Fruit fly (Drosophila melanogaster) whole organism, embryonic: ENCODE measurements around the gene CG4218.

ENCODE experiments used
- Asciz ChIP-seq: fragments of 200-800 bp; sonication (Bioruptor generic); optimal IDR thresholded peaks from 2 replicates; lab custom pipeline; 2017; ENCODE audit warnings: missing biosample characterization, mild to moderate bottlenecking, missing genetic modification characterization, missing genetic modification reagents
- BtbVII ChIP-seq: fragments of 200-800 bp; sonication (Bioruptor generic); optimal IDR thresholded peaks from 3 replicates; lab custom pipeline; 2017; ENCODE audit warnings: missing biosample characterization, mild to moderate bottlenecking, missing genetic modification characterization
- CG10209 ChIP-seq: fragments of 200-800 bp; sonication (Bioruptor generic); optimal IDR thresholded peaks from 3 replicates; lab custom pipeline; 2017; ENCODE audit warnings: missing biosample characterization, mild to moderate bottlenecking, missing genetic modification characterization, missing genetic modification reagents
- CG10543 ChIP-seq: fragments of 200-800 bp; sonication (Bioruptor generic); optimal IDR thresholded peaks from 3 replicates; lab custom pipeline; 2017; ENCODE audit warnings: missing biosample characterization, mild to moderate bottlenecking, missing genetic modification characterization, moderate library complexity
- CG12155 ChIP-seq: fragments of 200-800 bp; sonication (Bioruptor generic); optimal IDR thresholded peaks from 3 replicates; lab custom pipeline; 2016; ENCODE audit warnings: missing biosample characterization, missing genetic modification characterization
- CG13287 ChIP-seq: fragments of 200-800 bp; sonication (Bioruptor generic); IDR thresholded peaks from 2 replicates; pipeline ENCODE4 v1.3.6; 2022; ENCODE audit warnings: missing biosample characterization, missing genetic modification characterization; ENCODE audit not compliant: partially characterized antibody
- CG14965 ChIP-seq: fragments of 200-800 bp; sonication (Bioruptor generic); optimal IDR thresholded peaks from 2 replicates; lab custom pipeline; 2016; ENCODE audit warnings: missing biosample characterization, missing genetic modification characterization, borderline replicate concordance
- CG17385 ChIP-seq: fragments of 200-800 bp; sonication (Bioruptor generic); optimal IDR thresholded peaks from 3 replicates; lab custom pipeline; 2018; ENCODE audit warnings: missing biosample characterization, mild to moderate bottlenecking, missing genetic modification characterization
- CG17612 ChIP-seq: fragments of 200-800 bp; sonication (Bioruptor generic); IDR thresholded peaks from 2 replicates; pipeline ENCODE4 v1.3.6; 2022; ENCODE audit warnings: missing biosample characterization, missing genetic modification characterization
- CG17802 ChIP-seq: fragments of 200-800 bp; sonication (Bioruptor generic); optimal IDR thresholded peaks from 2 replicates; lab custom pipeline; 2018; ENCODE audit warnings: missing biosample characterization, mild to moderate bottlenecking, missing genetic modification characterization, moderate library complexity
- CG2120 ChIP-seq: fragments of 200-800 bp; sonication (Bioruptor generic); optimal IDR thresholded peaks from 3 replicates; lab custom pipeline; 2016; ENCODE audit warnings: missing biosample characterization, missing genetic modification characterization
- CG2712 ChIP-seq: fragments of 200-800 bp; optimal IDR thresholded peaks from 3 replicates; lab custom pipeline; 2019; ENCODE audit warnings: missing biosample characterization, mild to moderate bottlenecking, missing genetic modification characterization, moderate library complexity
- CG31388 ChIP-seq: fragments of 200-800 bp; sonication (Bioruptor generic); optimal IDR thresholded peaks from 2 replicates; lab custom pipeline; 2016; ENCODE audit warnings: missing biosample characterization, missing genetic modification characterization
- CG7357 ChIP-seq: fragments of 200-800 bp; sonication (Bioruptor generic); IDR thresholded peaks from 3 replicates; pipeline ENCODE4 v1.3.6; 2022; ENCODE audit warnings: missing biosample characterization, missing genetic modification characterization
- CG8281 ChIP-seq: fragments of 200-800 bp; sonication (Bioruptor generic); optimal IDR thresholded peaks from 2 replicates; lab custom pipeline; 2018; ENCODE audit warnings: missing biosample characterization, mild to moderate bottlenecking, missing genetic modification characterization, moderate library complexity
- CG9609 ChIP-seq: fragments of 200-800 bp; sonication (Bioruptor generic); optimal IDR thresholded peaks from 3 replicates; lab custom pipeline; 2016; ENCODE audit warnings: missing biosample characterization, missing genetic modification characterization
- Chrac-16 ChIP-seq: fragments of 200-800 bp; sonication (Bioruptor generic); optimal IDR thresholded peaks from 3 replicates; lab custom pipeline; 2016; ENCODE audit warnings: missing biosample characterization, missing genetic modification characterization
- D19B ChIP-seq: fragments of 200-800 bp; sonication (Bioruptor generic); optimal IDR thresholded peaks from 2 replicates; lab custom pipeline; 2017; ENCODE audit warnings: missing biosample characterization, mild to moderate bottlenecking, missing genetic modification characterization
- Doc2 ChIP-seq: fragments of 200-800 bp; sonication (Bioruptor generic); IDR thresholded peaks from 2 replicates; pipeline ENCODE4 v1.3.6; 2022; ENCODE audit warnings: missing biosample characterization, missing genetic modification characterization
- Hmx ChIP-seq: fragments of 200-800 bp; sonication (Bioruptor generic); optimal IDR thresholded peaks from 2 replicates; lab custom pipeline; 2016; ENCODE audit warnings: missing biosample characterization, missing genetic modification characterization
- Hr51 ChIP-seq, 2 experiments: fragments of 200-800 bp; sonication (Bioruptor generic); optimal IDR thresholded peaks; 2 replicates in 1 of 2; 3 replicates in 1 of 2; lab custom pipeline; 2016 to 2018; ENCODE audit warnings: missing biosample characterization in 2 of 2, missing genetic modification characterization in 2 of 2, mild to moderate bottlenecking in 1 of 2, moderate library complexity in 1 of 2
- Hr78 ChIP-seq, 2 experiments: fragments of 200-800 bp in 1 of 2; fragments of >200 bp in 1 of 2; sonication (Bioruptor generic) in 1 of 2; optimal IDR thresholded peaks; 2 replicates each; lab custom pipeline; 2017 to 2019; ENCODE audit warnings: missing biosample characterization in 2 of 2, missing genetic modification characterization in 2 of 2, mild to moderate bottlenecking in 1 of 2, moderate library complexity in 1 of 2
- MTF-1 ChIP-seq: fragments of 200-800 bp; sonication (Bioruptor generic); optimal IDR thresholded peaks from 2 replicates; lab custom pipeline; 2018; ENCODE audit warnings: missing biosample characterization, mild to moderate bottlenecking, missing genetic modification characterization, borderline replicate concordance
- Nf-YC ChIP-seq: fragments of 200-800 bp; optimal IDR thresholded peaks from 3 replicates; lab custom pipeline; 2019; ENCODE audit warnings: missing biosample characterization, mild to moderate bottlenecking, missing genetic modification characterization, moderate library complexity
- Optix ChIP-seq: fragments of 200-800 bp; sonication (Bioruptor generic); IDR thresholded peaks from 3 replicates; pipeline ENCODE4 v1.3.6; 2022; ENCODE audit warnings: missing biosample characterization, missing genetic modification characterization
- Tbp ChIP-seq: fragments of >200 bp; optimal IDR thresholded peaks from 2 replicates; lab custom pipeline; 2018; ENCODE audit warnings: missing biosample characterization, missing genetic modification characterization
- al ChIP-seq: fragments of 200-800 bp; sonication (Bioruptor generic); IDR thresholded peaks from 2 replicates; pipeline ENCODE4 v1.3.6; 2022; ENCODE audit warnings: missing biosample characterization, missing genetic modification characterization
- chm ChIP-seq: fragments of 200-800 bp; sonication (Bioruptor generic); IDR thresholded peaks from 2 replicates; pipeline ENCODE4 v1.3.6; 2022; ENCODE audit warnings: missing biosample characterization, missing genetic modification characterization
- chn ChIP-seq: fragments of 200-800 bp; sonication (Bioruptor generic); optimal IDR thresholded peaks from 2 replicates; lab custom pipeline; 2016; ENCODE audit warnings: missing biosample characterization, missing genetic modification characterization
- corto ChIP-seq: fragments of 200-800 bp; sonication (Bioruptor generic); optimal IDR thresholded peaks from 2 replicates; lab custom pipeline; 2016; ENCODE audit warnings: missing biosample characterization, mild to moderate bottlenecking, missing genetic modification characterization, moderate library complexity
- gsb ChIP-seq: fragments of 200-800 bp; sonication (Bioruptor generic); IDR thresholded peaks from 2 replicates; pipeline ENCODE4 v1.3.6; 2022; ENCODE audit warnings: missing biosample characterization, missing genetic modification characterization
- gsb-n ChIP-seq: fragments of 200-800 bp; sonication (Bioruptor generic); optimal IDR thresholded peaks from 3 replicates; lab custom pipeline; 2018; ENCODE audit warnings: missing biosample characterization, mild to moderate bottlenecking, missing genetic modification characterization
- h ChIP-seq: fragments of >200 bp; optimal IDR thresholded peaks from 2 replicates; lab custom pipeline; 2017
- hb ChIP-seq: fragments of 200-800 bp; sonication (Bioruptor generic); IDR thresholded peaks from 3 replicates; pipeline ENCODE4 v1.3.6; 2022; ENCODE audit warnings: missing biosample characterization, missing genetic modification characterization; ENCODE audit not compliant: partially characterized antibody
- inv ChIP-seq: fragments of 200-800 bp; sonication (Bioruptor generic); IDR thresholded peaks from 2 replicates; pipeline ENCODE4 v1.3.6; 2022; ENCODE audit warnings: missing biosample characterization, missing genetic modification characterization; ENCODE audit not compliant: partially characterized antibody
- klu ChIP-seq: fragments of 200-800 bp; sonication (Bioruptor generic); IDR thresholded peaks from 2 replicates; pipeline ENCODE4 v1.3.6; 2022; ENCODE audit warnings: missing biosample characterization, missing genetic modification characterization
- odd ChIP-seq: fragments of 200-800 bp; sonication (Bioruptor generic); optimal IDR thresholded peaks from 2 replicates; lab custom pipeline; 2017; ENCODE audit warnings: missing biosample characterization, mild to moderate bottlenecking, missing genetic modification characterization
- pan ChIP-seq, 4 experiments: fragments of >200 bp in 3 of 4; fragments of 200-800 bp in 1 of 4; sonication (Bioruptor generic) in 1 of 4; optimal IDR thresholded peaks in 3 of 4; IDR thresholded peaks in 1 of 4; 2 replicates each; pipeline versions ENCODE4 v1.3.6 to Lab custom; 2017 to 2022; ENCODE audit warnings: missing biosample characterization in 2 of 4, missing genetic modification characterization in 2 of 4, mixed read lengths in 1 of 4
- pb ChIP-seq: fragments of 200-800 bp; sonication (Bioruptor generic); optimal IDR thresholded peaks from 3 replicates; lab custom pipeline; 2016; ENCODE audit warnings: missing biosample characterization, missing genetic modification characterization
- pfk ChIP-seq: fragments of 200-800 bp; sonication (Bioruptor generic); optimal IDR thresholded peaks from 2 replicates; lab custom pipeline; 2018; ENCODE audit warnings: missing biosample characterization, mild to moderate bottlenecking, missing genetic modification characterization, moderate library complexity
- ro ChIP-seq: fragments of 200-800 bp; sonication (Bioruptor generic); IDR thresholded peaks from 2 replicates; pipeline ENCODE4 v1.3.6; 2022; ENCODE audit warnings: missing biosample characterization, missing genetic modification characterization
- salm ChIP-seq: fragments of 200-800 bp; sonication (Bioruptor generic); optimal IDR thresholded peaks from 2 replicates; lab custom pipeline; 2018; ENCODE audit warnings: missing biosample characterization, mild to moderate bottlenecking, missing genetic modification characterization
- schlank ChIP-seq: fragments of 200-800 bp; sonication (Bioruptor generic); optimal IDR thresholded peaks from 2 replicates; lab custom pipeline; 2018; ENCODE audit warnings: missing biosample characterization, mild to moderate bottlenecking, missing genetic modification characterization
- sens ChIP-seq: fragments of 200-800 bp; sonication (Bioruptor generic); peaks from one replicate; lab custom pipeline; 2016; ENCODE audit warnings: missing biosample characterization, missing genetic modification characterization
- slp2 ChIP-seq: fragments of 200-800 bp; sonication (Bioruptor generic); optimal IDR thresholded peaks from 2 replicates; lab custom pipeline; 2016; ENCODE audit warnings: missing biosample characterization, missing genetic modification characterization
- sob ChIP-seq: fragments of 200-800 bp; sonication (Bioruptor generic); IDR thresholded peaks from 2 replicates; pipeline ENCODE4 v1.3.6; 2022; ENCODE audit warnings: missing biosample characterization, missing genetic modification characterization
- trem ChIP-seq: fragments of 200-800 bp; optimal IDR thresholded peaks from 3 replicates; lab custom pipeline; 2019; ENCODE audit warnings: missing biosample characterization, mild to moderate bottlenecking, missing genetic modification characterization, moderate library complexity
- unpg ChIP-seq: fragments of 200-800 bp; sonication (Bioruptor generic); optimal IDR thresholded peaks from 3 replicates; lab custom pipeline; 2018; ENCODE audit warnings: missing biosample characterization, mild to moderate bottlenecking, missing genetic modification characterization, moderate library complexity
- usp ChIP-seq: fragments of >200 bp; optimal IDR thresholded peaks from 2 replicates; lab custom pipeline; 2017; ENCODE audit warnings: missing biosample characterization, missing genetic modification characterization

CG4218 gene

dm6 chr2L:14512811-14513389 lies 36.0 kb downstream of the CG4218 start (continued):
- TF ChIP-seq pfk (GFP tag; lab: Kevin White, UChicago) (no peak), CG10543 (GFP tag; lab: Kevin White, UChicago) (no peak), corto (GFP tag; lab: Kevin White, UChicago) (peak; percentile 3), al (GFP tag; lab: Robert Waterston, UW) (no peak), Optix (GFP tag; lab: Robert Waterston, UW) (peak; percentile 69; the same call in 2 of the 3 replicates), CG12155 (GFP tag; lab: Kevin White, UChicago) (peak; percentile 59), Hr51 (GFP tag; optimal IDR thresholded peaks at IDR 0.05; lab: Kevin White, UChicago) (peak; percentile 36 to 55), MTF-1 (GFP tag; lab: Kevin White, UChicago) (peak; percentile 52), CG14965 (GFP tag; lab: Kevin White, UChicago) (no peak), usp (GFP tag; lab: Kevin White, UChicago) (no peak), schlank (tag; lab: Kevin White, UChicago) (no peak), unpg (peak; percentile 83), CG17802 (peak; percentile 21), CG2712 (peak; percentile 93), Chrac-16 (GFP tag; lab: Kevin White, UChicago) (peak; percentile 88), CG31388 (GFP tag; lab: Kevin White, UChicago) (peak; percentile 63), pan (optimal IDR thresholded peaks at IDR 0.05; lab: Kevin White, UChicago) (no peak), pan (GFP tag; optimal IDR thresholded peaks at IDR 0.05 in 1 of 2, IDR thresholded peaks at IDR 0.05 in 1 of 2) (peak in 1 of 2 experiments; percentile 51), D19B (GFP tag; lab: Kevin White, UChicago) (peak; percentile 4), Asciz (GFP tag; lab: Kevin White, UChicago) (peak; percentile 74), CG10209 (GFP tag; lab: Kevin White, UChicago) (peak; percentile 78), CG9609 (GFP tag; lab: Kevin White, UChicago) (peak; percentile 74), CG2120 (peak; percentile 33), sob (GFP tag; lab: Robert Waterston, UW) (no peak), chm (GFP tag; lab: Robert Waterston, UW) (peak; percentile 79; the same call in 1 of the 2 replicates), CG13287 (no peak), CG17612 (GFP tag; lab: Robert Waterston, UW) (no peak), ro (GFP tag; lab: Robert Waterston, UW) (peak; percentile 19; the same call in 1 of the 2 replicates), Hr78 (GFP tag; optimal IDR thresholded peaks at IDR 0.05; lab: Kevin White, UChicago) (peak in 1 of 2 experiments; percentile 29), Hmx (GFP tag; lab: Kevin White, UChicago) (no peak), odd (GFP tag; lab: Kevin White, UChicago) (peak; percentile 55), inv (GFP tag; lab: Robert Waterston, UW) (no peak), pb (GFP tag; lab: Kevin White, UChicago) (peak; percentile 77), CG17385 (GFP tag; lab: Kevin White, UChicago) (peak; percentile 58), klu (GFP tag; lab: Robert Waterston, UW) (no peak), CG8281 (tag; lab: Kevin White, UChicago) (peak; percentile 43), h (lab: Kevin White, UChicago) (no peak), chn (GFP tag; lab: Kevin White, UChicago) (peak; percentile 88), sens (GFP tag; lab: Kevin White, UChicago) (peak; percentile 98), Nf-YC (no peak), BtbVII (peak; percentile 58), Doc2 (GFP tag; lab: Robert Waterston, UW) (no peak), hb (GFP tag; lab: Robert Waterston, UW) (no peak), gsb-n (peak; percentile 79), slp2 (peak; percentile 66), trem (tag; lab: Kevin White, UChicago) (peak; percentile 89), salm (tag; lab: Kevin White, UChicago) (peak; percentile 40), gsb (GFP tag; lab: Robert Waterston, UW) (no peak), Tbp (GFP tag; lab: Kevin White, UChicago) (no peak), CG7357 (GFP tag; lab: Robert Waterston, UW) (no peak)
